Fruit fly (Drosophila melanogaster): ENCODE measurements around the gene CG4198.

Gene CG4198

dm6 chrX:5285835-5286234 is 27.2 kb upstream of the CG4198 start (continued):
- TF ChIP-seq dpn (GFP tag; optimal IDR thresholded peaks at IDR 0.05) = peak; percentile 18 to 34
- TF ChIP-seq wor (GFP tag; IDR thresholded peaks at IDR 0.05) = peak; percentile 26; the same call in 1 of the 2 replicates
- TF ChIP-seq fd3F (GFP tag; optimal IDR thresholded peaks at IDR 0.05) = peak; percentile 17
- peak; percentile 30 for TF ChIP-seq CG1647 (GFP tag; optimal IDR thresholded peaks at IDR 0.05)
- TF ChIP-seq Asciz (GFP tag; optimal IDR thresholded peaks at IDR 0.05) = peak; percentile 22
- no peak for TF ChIP-seq nau (GFP tag; optimal IDR thresholded peaks at IDR 0.05)
- TF ChIP-seq Atf-2 (GFP tag; optimal IDR thresholded peaks at IDR 0.05) = no peak
- no peak for TF ChIP-seq GATAe (GFP tag; conservative IDR thresholded peaks at IDR 0.05)
- TF ChIP-seq BtbVII (GFP tag; optimal IDR thresholded peaks at IDR 0.05) = peak; percentile 17
- TF ChIP-seq row (GFP tag; IDR thresholded peaks at IDR 0.05) = peak; percentile 78
- TF ChIP-seq scrt (GFP tag; optimal IDR thresholded peaks at IDR 0.05) = peak; percentile 20
- TF ChIP-seq CG15073 (GFP tag; optimal IDR thresholded peaks at IDR 0.05) = no peak
- no peak for TF ChIP-seq ewg (GFP tag; optimal IDR thresholded peaks at IDR 0.05)
- TF ChIP-seq ash1 (GFP tag; optimal IDR thresholded peaks at IDR 0.05) = no peak
- peak; percentile 30 for TF ChIP-seq NfI (GFP tag; optimal IDR thresholded peaks at IDR 0.05)
- peak; percentile 43 for TF ChIP-seq CG11398 (GFP tag; optimal IDR thresholded peaks at IDR 0.05)
- peak; percentile 64 for TF ChIP-seq Rfx (GFP tag; IDR thresholded peaks at IDR 0.05)
- no peak for TF ChIP-seq Eip74EF (GFP tag; optimal IDR thresholded peaks at IDR 0.05)
- peak; percentile 51 for TF ChIP-seq CG15269 (tag; optimal IDR thresholded peaks at IDR 0.05)
- no peak for TF ChIP-seq insv (GFP tag; optimal IDR thresholded peaks at IDR 0.05)
- peak; percentile 44; the same call in 1 of the 2 replicates for TF ChIP-seq CG6272 (GFP tag; IDR thresholded peaks at IDR 0.05)
- TF ChIP-seq CG16863 (GFP tag; optimal IDR thresholded peaks at IDR 0.05) = peak; percentile 27
- peak; percentile 27 for TF ChIP-seq CG13775 (GFP tag; optimal IDR thresholded peaks at IDR 0.05)
- TF ChIP-seq CG2120 (GFP tag; optimal IDR thresholded peaks at IDR 0.05) = peak; percentile 74
- peak; percentile 41 for TF ChIP-seq sqz (GFP tag; optimal IDR thresholded peaks at IDR 0.05)
- TF ChIP-seq ara (GFP tag; IDR thresholded peaks at IDR 0.05) = no peak
- no peak for TF ChIP-seq p53 (GFP tag; optimal IDR thresholded peaks at IDR 0.05)
- no peak for TF ChIP-seq NFAT (GFP tag; IDR thresholded peaks at IDR 0.05)
- no peak for TF ChIP-seq h (optimal IDR thresholded peaks at IDR 0.05)
- TF ChIP-seq Dip2 (GFP tag; IDR thresholded peaks at IDR 0.05) = no peak
- TF ChIP-seq Hr3 (GFP tag; optimal IDR thresholded peaks at IDR 0.05) = no peak
- TF ChIP-seq Oaz (GFP tag; IDR thresholded peaks at IDR 0.05) = 0 out of 2 replicates have a peak, but pooled peaks have one; percentile 24
- TF ChIP-seq MTF-1 (GFP tag; optimal IDR thresholded peaks at IDR 0.05; ENCODE audit: borderline replicate concordance) = no peak
- TF ChIP-seq CG10147 (GFP tag; optimal IDR thresholded peaks at IDR 0.05) = peak; percentile 61
- TF ChIP-seq twi (tag; optimal IDR thresholded peaks at IDR 0.05) = no peak
- peak; percentile 50 for TF ChIP-seq CG13894 (tag; optimal IDR thresholded peaks at IDR 0.05)
- peak; percentile 57 for TF ChIP-seq CG17385 (GFP tag; optimal IDR thresholded peaks at IDR 0.05)
- no peak for TF ChIP-seq CG34224 (GFP tag; IDR thresholded peaks at IDR 0.05; ENCODE audit: partially characterized antibody)
- TF ChIP-seq her (GFP tag; optimal IDR thresholded peaks at IDR 0.05) = peak; percentile 9
- no peak for TF ChIP-seq CG4617 (GFP tag; optimal IDR thresholded peaks at IDR 0.05; ENCODE audit: borderline replicate concordance)
- peak; percentile 2 for TF ChIP-seq emc (GFP tag; optimal IDR thresholded peaks at IDR 0.05)
- TF ChIP-seq sens (GFP tag) = peak; percentile 80
- no peak for TF ChIP-seq Vsx1 (GFP tag; optimal IDR thresholded peaks at IDR 0.05)
- no peak for TF ChIP-seq Antp (GFP tag; optimal IDR thresholded peaks at IDR 0.05)
- TF ChIP-seq CG3065 (GFP tag; optimal IDR thresholded peaks at IDR 0.05) = no peak
- peak; percentile 35; the same call in 1 of the 2 replicates for TF ChIP-seq CG4404 (GFP tag; IDR thresholded peaks at IDR 0.05)
- TF ChIP-seq fru (optimal IDR thresholded peaks at IDR 0.05) = no peak
- no peak for TF ChIP-seq chinmo (GFP tag; IDR thresholded peaks at IDR 0.05; ENCODE audit: partially characterized antibody)
- TF ChIP-seq Mes4 (GFP tag; optimal IDR thresholded peaks at IDR 0.05) = no peak
- TF ChIP-seq NC2β (GFP tag; optimal IDR thresholded peaks at IDR 0.05) = no peak
- TF ChIP-seq bcd (GFP tag; optimal IDR thresholded peaks at IDR 0.05) = peak; percentile 27
- TF ChIP-seq CG14441 (GFP tag; IDR thresholded peaks at IDR 0.05) = no peak
